Worm (Caenorhabditis elegans) whole organism, L3 larva: Measurements from ENCODE around the gene F29A7.3.
A peak's percentile ranks its signal among the peaks of the same experiment; 100 is the strongest.

ENCODE experiments used
- R02D3.7 ChIP-seq: fragments of 150-350 bp; optimal IDR thresholded peaks from 2 replicates; lab custom pipeline; 2014; ENCODE audit warnings: missing biosample characterization, missing genetic modification characterization
- aly-2 ChIP-seq: fragments of 150-350 bp; optimal IDR thresholded peaks from 2 replicates; lab custom pipeline; 2014; ENCODE audit warnings: missing biosample characterization, missing genetic modification characterization
- ama-1 ChIP-seq: fragments of 150-350 bp; optimal IDR thresholded peaks from 2 replicates; lab custom pipeline; 2018
- ceh-16 ChIP-seq: sonication (generic microtip); optimal IDR thresholded peaks from 2 replicates; lab custom pipeline; 2017; ENCODE audit warnings: missing biosample characterization, missing genetic modification characterization
- ceh-28 ChIP-seq: fragments of 150-350 bp; optimal IDR thresholded peaks from 2 replicates; lab custom pipeline; 2014; ENCODE audit warnings: missing biosample characterization, missing genetic modification reagents, missing genetic modification characterization
- ceh-82 ChIP-seq: fragments of 150-350 bp; optimal IDR thresholded peaks from 2 replicates; lab custom pipeline; 2014; ENCODE audit warnings: missing biosample characterization, missing genetic modification characterization
- daf-12 ChIP-seq: fragments of 150-350 bp; optimal IDR thresholded peaks from 2 replicates; lab custom pipeline; 2014; ENCODE audit warnings: missing biosample characterization, missing genetic modification reagents, missing genetic modification characterization
- egl-27 ChIP-seq: sonication (generic microtip); optimal IDR thresholded peaks from 4 replicates; lab custom pipeline; 2017; ENCODE audit warnings: missing biosample characterization, missing genetic modification reagents, missing genetic modification characterization
- elt-1 ChIP-seq: fragments of 150-350 bp; optimal IDR thresholded peaks from 2 replicates; lab custom pipeline; 2014; ENCODE audit warnings: missing biosample characterization, missing genetic modification characterization
- elt-3 ChIP-seq, 3 experiments: fragments of 150-350 bp in 1 of 3; sonication (generic microtip) in 2 of 3; optimal IDR thresholded peaks; 2 replicates in 2 of 3; 4 replicates in 1 of 3; lab custom pipeline; 2014 to 2017; ENCODE audit warnings: missing biosample characterization in 3 of 3, missing genetic modification characterization in 3 of 3
- fkh-10 ChIP-seq: sonication (generic microtip); optimal IDR thresholded peaks from 2 replicates; lab custom pipeline; 2017; ENCODE audit warnings: missing biosample characterization, missing genetic modification reagents, missing genetic modification characterization
- fkh-2 ChIP-seq: fragments of 150-350 bp; optimal IDR thresholded peaks from 2 replicates; lab custom pipeline; 2014; ENCODE audit warnings: missing biosample characterization, missing genetic modification reagents, missing genetic modification characterization
- fos-1 ChIP-seq: fragments of 150-350 bp; optimal IDR thresholded peaks from 2 replicates; lab custom pipeline; 2014; ENCODE audit warnings: missing biosample characterization, missing genetic modification characterization
- hmg-11 ChIP-seq: sonication (generic microtip); optimal IDR thresholded peaks from 2 replicates; lab custom pipeline; 2016; ENCODE audit warnings: missing genetic modification characterization, missing compliant biosample characterization
- jun-1 ChIP-seq: fragments of 150-350 bp; optimal IDR thresholded peaks from 2 replicates; lab custom pipeline; 2014; ENCODE audit warnings: missing biosample characterization, missing genetic modification reagents, missing genetic modification characterization
- lin-15B ChIP-seq: fragments of 150-350 bp; optimal IDR thresholded peaks from 2 replicates; lab custom pipeline; 2014; ENCODE audit warnings: missing biosample characterization, missing genetic modification characterization
- lin-39 ChIP-seq: fragments of 150-350 bp; optimal IDR thresholded peaks from 2 replicates; lab custom pipeline; 2018; ENCODE audit warnings: missing biosample characterization, missing genetic modification reagents, missing genetic modification characterization
- lsy-12 ChIP-seq: sonication (generic microtip); optimal IDR thresholded peaks from 2 replicates; lab custom pipeline; 2016; ENCODE audit warnings: mild to moderate bottlenecking, missing genetic modification characterization, missing compliant biosample characterization
- nfya-1 ChIP-seq: sonication (generic microtip); optimal IDR thresholded peaks from 2 replicates; lab custom pipeline; 2017; ENCODE audit warnings: missing genetic modification characterization, mild to moderate bottlenecking, missing compliant biosample characterization, antibody characterized with exemption, moderate library complexity; ENCODE audit not compliant: insufficient read depth
- nhr-11 ChIP-seq: fragments of 150-350 bp; optimal IDR thresholded peaks from 2 replicates; lab custom pipeline; 2014; ENCODE audit warnings: missing biosample characterization, missing genetic modification characterization
- nhr-23 ChIP-seq: fragments of 150-350 bp; optimal IDR thresholded peaks from 2 replicates; lab custom pipeline; 2014; ENCODE audit warnings: missing biosample characterization, missing genetic modification reagents, missing genetic modification characterization
- nhr-237 ChIP-seq: fragments of 150-350 bp; optimal IDR thresholded peaks from 2 replicates; lab custom pipeline; 2014; ENCODE audit warnings: missing biosample characterization, missing genetic modification characterization
- nhr-25 ChIP-seq: sonication (generic microtip); optimal IDR thresholded peaks from 2 replicates; lab custom pipeline; 2017; ENCODE audit warnings: missing biosample characterization, missing genetic modification characterization
- nhr-28 ChIP-seq: fragments of 150-350 bp; optimal IDR thresholded peaks from 2 replicates; lab custom pipeline; 2014; ENCODE audit warnings: missing biosample characterization, missing genetic modification characterization
- nhr-76 ChIP-seq: fragments of 150-350 bp; sonication (generic microtip); optimal IDR thresholded peaks from 5 replicates; lab custom pipeline; 2014; ENCODE audit warnings: missing biosample characterization, missing genetic modification characterization
- nhr-77 ChIP-seq: fragments of 150-350 bp; optimal IDR thresholded peaks from 2 replicates; lab custom pipeline; 2014; ENCODE audit warnings: missing biosample characterization, missing genetic modification characterization
- pha-4 ChIP-seq: fragments of 150-350 bp; optimal IDR thresholded peaks from 2 replicates; lab custom pipeline; 2014; ENCODE audit warnings: missing biosample characterization, missing genetic modification reagents, missing genetic modification characterization
- pqm-1 ChIP-seq: fragments of 150-350 bp; optimal IDR thresholded peaks from 2 replicates; lab custom pipeline; 2017; ENCODE audit warnings: missing biosample characterization, missing genetic modification characterization, inconsistent platforms
- sea-2 ChIP-seq: fragments of 150-350 bp; sonication (generic microtip); optimal IDR thresholded peaks from 4 replicates; lab custom pipeline; 2014; ENCODE audit warnings: missing biosample characterization, missing genetic modification reagents, missing genetic modification characterization
- skn-1 ChIP-seq: fragments of 150-350 bp; optimal IDR thresholded peaks from 2 replicates; lab custom pipeline; 2014; ENCODE audit warnings: missing biosample characterization, missing genetic modification characterization
- snpc-4 ChIP-seq: fragments of 150-350 bp; optimal IDR thresholded peaks from 2 replicates; lab custom pipeline; 2014; ENCODE audit warnings: missing biosample characterization, missing genetic modification characterization
- tbx-2 ChIP-seq: sonication (generic microtip); optimal IDR thresholded peaks from 2 replicates; lab custom pipeline; 2016; ENCODE audit warnings: mild to moderate bottlenecking, missing genetic modification characterization, missing compliant biosample characterization
- unc-62 ChIP-seq: fragments of 150-350 bp; sonication (generic microtip); optimal IDR thresholded peaks from 4 replicates; lab custom pipeline; 2014; ENCODE audit warnings: missing biosample characterization, missing genetic modification reagents, missing genetic modification characterization
- zag-1 ChIP-seq: fragments of 150-350 bp; optimal IDR thresholded peaks from 2 replicates; lab custom pipeline; 2014; ENCODE audit warnings: missing biosample characterization, missing genetic modification characterization
- ztf-11 ChIP-seq: fragments of 150-350 bp; optimal IDR thresholded peaks from 2 replicates; lab custom pipeline; 2014; ENCODE audit warnings: missing biosample characterization, missing genetic modification characterization
- ztf-4 ChIP-seq: fragments of 150-350 bp; optimal IDR thresholded peaks from 2 replicates; lab custom pipeline; 2014; ENCODE audit warnings: missing biosample characterization, missing genetic modification characterization

Gene F29A7.3

DNA sequence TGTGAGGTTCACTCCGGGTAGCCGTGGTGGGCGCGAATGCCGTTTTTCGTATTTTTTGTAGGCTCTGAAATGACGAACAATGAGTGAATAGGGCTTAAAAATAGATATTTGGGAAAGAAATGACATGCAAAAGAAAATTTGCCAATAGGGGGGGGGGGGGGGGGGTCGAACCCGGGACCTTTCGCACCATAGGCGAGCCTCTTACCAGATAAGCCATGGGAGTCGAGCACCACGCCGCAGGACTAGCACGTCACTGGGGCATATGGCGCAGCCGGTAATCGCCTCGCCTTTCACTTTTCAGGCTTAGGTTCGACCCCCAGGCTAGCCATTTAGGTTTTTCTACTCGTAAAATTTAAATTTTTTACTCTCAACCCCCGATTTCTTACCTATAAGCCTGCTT lies 33.9 kb upstream of the F29A7.3 start:
- no peak for TF ChIP-seq zag-1 (tag; lab: Kevin White, UChicago)
- TF ChIP-seq egl-27 (tag; lab: Kevin White, UChicago) = no peak
- no peak for TF ChIP-seq R02D3.7 (tag; lab: Kevin White, UChicago)
- no peak for TF ChIP-seq aly-2 (tag; lab: Kevin White, UChicago)

ce11 chrII:2721992-2722391 lies 31.1 kb upstream of the F29A7.3 start:
- no peak for TF ChIP-seq nhr-76 (tag; lab: Kevin White, UChicago)
- no peak for TF ChIP-seq snpc-4 (tag; lab: Kevin White, UChicago)
- no peak for TF ChIP-seq sea-2 (GFP tag; lab: Kevin White, UChicago)
- no peak for TF ChIP-seq nhr-237
- TF ChIP-seq ceh-28 (tag; lab: Kevin White, UChicago) = no peak
- no peak for TF ChIP-seq ztf-11 (tag; lab: Kevin White, UChicago)
- TF ChIP-seq elt-3 (tag; optimal IDR thresholded peaks at IDR 0.05; lab: Kevin White, UChicago) = no peak
- no peak for TF ChIP-seq skn-1 (tag; lab: Kevin White, UChicago)
- no peak for TF ChIP-seq nhr-28
- no peak for TF ChIP-seq lin-39
- no peak for TF ChIP-seq ama-1 (lab: Kevin White, UChicago)
- no peak for TF ChIP-seq egl-27 (tag; lab: Kevin White, UChicago)
- TF ChIP-seq ztf-4 (tag; lab: Kevin White, UChicago) = no peak
- TF ChIP-seq lsy-12 (tag; lab: Kevin White, UChicago) = no peak
- no peak for TF ChIP-seq aly-2 (tag; lab: Kevin White, UChicago)

- TF ChIP-seq pha-4 (tag; lab: Kevin White, UChicago) = no peak
- TF ChIP-seq lin-15B = no peak
These were observed 27.5 kb upstream of the F29A7.3 start, which contains the start of the genes T05A8.11 and nep-2 for ce11 chrII:2725561-2725960. Gene T05A8.11, minus strand, starts transcription at chrII:2725661. Gene nep-2, minus strand, starts transcription at chrII:2725752.

- no peak for TF ChIP-seq nhr-237
- no peak for TF ChIP-seq aly-2 (tag; lab: Kevin White, UChicago)
- TF ChIP-seq nhr-76 (tag; lab: Kevin White, UChicago) = no peak
- no peak for TF ChIP-seq jun-1 (tag; lab: Kevin White, UChicago)
- TF ChIP-seq lin-39 = no peak
These were observed 26.3 kb upstream of the F29A7.3 start for ce11 chrII:2726774-2727173.

ce11 chrII:2730647-2731046 lies 22.5 kb upstream of the F29A7.3 start:
- TF ChIP-seq ztf-11 (tag; lab: Kevin White, UChicago) (no peak), fkh-10 (GFP tag; lab: Kevin White, UChicago) (peak; percentile 61)

DNA sequence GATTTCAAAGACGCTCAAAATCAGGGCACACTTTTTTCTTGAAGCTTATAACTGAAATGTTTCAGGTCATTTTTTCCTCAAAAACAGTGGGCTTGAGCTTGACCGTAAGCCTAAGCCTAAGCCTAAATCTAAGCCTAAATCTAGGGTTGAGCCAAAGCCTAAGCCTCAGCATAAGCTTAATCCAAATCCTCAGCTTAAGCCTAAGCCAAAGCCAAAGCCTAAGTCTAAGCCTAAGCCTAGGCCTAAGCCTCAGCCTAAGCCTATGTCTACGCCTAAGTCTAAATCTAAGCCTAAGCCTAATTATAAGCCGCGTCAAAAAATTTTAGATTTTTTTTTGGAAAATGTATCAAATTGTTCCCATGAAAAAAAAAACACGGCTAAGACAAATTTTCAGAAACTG lies 18.8 kb upstream of the F29A7.3 start:
- TF ChIP-seq aly-2 (tag; lab: Kevin White, UChicago) = no peak

DNA sequence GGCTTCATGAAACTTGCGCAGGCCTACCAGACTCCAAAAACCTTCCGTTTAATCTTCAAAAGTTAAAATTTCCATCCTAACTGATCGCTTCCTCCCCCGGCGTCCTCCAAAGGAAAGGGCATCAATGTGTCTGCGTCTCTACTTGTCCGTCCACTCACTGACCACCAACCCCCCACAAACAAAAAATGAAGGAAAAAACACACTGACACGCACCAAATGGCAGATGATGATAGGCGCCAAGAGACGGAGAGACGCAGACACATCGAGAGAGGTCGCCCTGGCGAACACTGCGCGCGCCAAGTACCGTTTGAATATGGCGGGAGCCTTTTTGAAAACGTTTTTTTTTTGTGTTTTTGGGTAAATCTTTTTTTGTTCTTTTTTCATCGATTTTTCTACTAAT lies 18.4 kb upstream of the F29A7.3 start:
- TF ChIP-seq ztf-4 (tag; lab: Kevin White, UChicago) (no peak), ceh-82 (no peak), zag-1 (tag; lab: Kevin White, UChicago) (no peak), nfya-1 (tag; lab: Kevin White, UChicago) (peak; percentile 79), nhr-76 (tag; lab: Kevin White, UChicago) (no peak), snpc-4 (tag; lab: Kevin White, UChicago) (peak; percentile 23), nhr-237 (no peak), fkh-2 (no peak), fos-1 (tag; lab: Kevin White, UChicago) (no peak), jun-1 (tag; lab: Kevin White, UChicago) (peak; percentile 17), ceh-16 (tag; lab: Kevin White, UChicago) (no peak), elt-1 (tag; lab: Kevin White, UChicago) (no peak), nhr-77 (tag; lab: Kevin White, UChicago) (no peak), egl-27 (tag; lab: Kevin White, UChicago) (no peak), R02D3.7 (tag; lab: Kevin White, UChicago) (no peak), lin-15B (no peak), pqm-1 (tag; lab: Kevin White, UChicago) (no peak), daf-12 (tag; lab: Kevin White, UChicago) (no peak), hmg-11 (tag; lab: Kevin White, UChicago) (peak; percentile 40), ceh-28 (tag; lab: Kevin White, UChicago) (no peak), lsy-12 (tag; lab: Kevin White, UChicago) (no peak), tbx-2 (tag; lab: Kevin White, UChicago) (no peak), unc-62 (GFP tag; lab: Kevin White, UChicago) (no peak), elt-3 (tag; optimal IDR thresholded peaks at IDR 0.05; lab: Kevin White, UChicago) (no peak), sea-2 (GFP tag; lab: Kevin White, UChicago) (no peak), nhr-11 (tag; lab: Kevin White, UChicago) (no peak), nhr-23 (peak; percentile 20), lin-39 (peak; percentile 61), nhr-25 (peak; percentile 32)
- TF ChIP-seq, all 47 proteins: peak for 7
